Fruit fly (Drosophila melanogaster) S2 (cell line): ENCODE measurements around the gene CG14826.

ENCODE experiments used
- CG8478 ChIP-seq: fragments of >200 bp; optimal IDR thresholded peaks from 2 replicates; lab custom pipeline; 2018
- CTCF ChIP-seq, 2 experiments: fragments of >200 bp; optimal IDR thresholded peaks; 2 replicates each; lab custom pipeline; 2018

CG14826 gene

DNA sequence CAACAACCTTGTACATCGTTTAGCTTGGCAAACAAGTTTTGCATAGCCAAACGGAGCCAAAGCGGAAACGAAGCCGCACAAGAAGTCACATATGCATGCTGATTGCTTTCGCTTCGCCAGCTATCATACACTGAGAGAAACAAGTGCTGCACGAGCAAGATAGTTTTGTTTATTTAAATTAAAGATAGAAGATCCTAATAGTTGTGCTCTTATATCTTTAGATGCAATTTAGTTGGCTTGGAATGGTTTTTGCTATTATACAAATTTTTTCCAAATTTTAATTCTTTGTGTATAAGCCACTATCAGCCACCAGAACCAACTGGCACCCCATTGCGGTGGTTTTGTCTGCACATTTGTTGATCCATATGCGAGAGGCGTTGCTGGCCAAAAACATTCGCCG is 49.2 kb downstream of the CG14826 start:
- TF ChIP-seq CG8478 (lab: Kevin White, UChicago) (no peak), CTCF (optimal IDR thresholded peaks at IDR 0.05; lab: Kevin White, UChicago) (no peak)
